Fruit fly (Drosophila melanogaster): Measurements from ENCODE around the gene Acsf3.
A peak's percentile ranks its signal among the peaks of the same experiment; 100 is the strongest.

dm6 chrX:7306538-7307477 lies 22.0 kb upstream of the Acsf3 start:
- TF ChIP-seq CG12768 (GFP tag; optimal IDR thresholded peaks at IDR 0.05) (peak; percentile 65), Crg-1 (GFP tag; optimal IDR thresholded peaks at IDR 0.05) (no peak), CG1620 (GFP tag; optimal IDR thresholded peaks at IDR 0.05) (peak; percentile 60), kay (GFP tag; ENCODE audit: borderline replicate concordance) (peak; percentile 90), pad (GFP tag; optimal IDR thresholded peaks at IDR 0.05) (peak; percentile 57), CG7101 (tag; optimal IDR thresholded peaks at IDR 0.05) (peak; percentile 81), Hr96 (GFP tag; optimal IDR thresholded peaks at IDR 0.05) (peak; percentile 57), cnc (optimal IDR thresholded peaks at IDR 0.05) (no peak), CG14711 (tag; optimal IDR thresholded peaks at IDR 0.05) (peak; percentile 76), tj (GFP tag; optimal IDR thresholded peaks at IDR 0.05) (peak; percentile 76), CG5204 (GFP tag; optimal IDR thresholded peaks at IDR 0.05) (peak; percentile 64), CG33017 (tag; optimal IDR thresholded peaks at IDR 0.05) (peak; percentile 49)

All from whole organism, adult.